Worm (Caenorhabditis elegans): ENCODE results near the gene F42F12.11.

DNA sequence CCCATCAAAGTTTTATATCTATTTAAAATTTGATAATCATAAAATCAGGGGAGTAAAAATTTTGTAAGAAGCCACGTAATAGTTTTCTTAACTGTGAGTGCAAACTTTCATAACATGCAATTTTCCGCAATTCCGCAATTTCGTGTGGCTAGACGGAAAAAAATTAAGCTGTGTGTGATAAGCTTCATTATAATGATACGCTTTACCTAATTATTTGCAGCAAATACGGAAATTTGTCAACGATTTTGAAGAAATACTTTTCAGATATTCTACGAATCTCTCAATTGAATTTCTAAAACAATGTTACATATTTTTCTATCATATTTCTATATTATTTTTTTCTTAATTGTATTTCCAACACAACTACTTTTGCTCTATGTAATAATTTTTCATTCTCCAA is 15.0 kb upstream of the F42F12.11 start, which contains the start of gene srd-46:
- TF ChIP-seq saeg-2 (GFP tag; IDR thresholded peaks at IDR 0.05) = no peak
- no peak for TF ChIP-seq attf-4 (tag; optimal IDR thresholded peaks at IDR 0.05)
- no peak for TF ChIP-seq daf-19 (GFP tag; conservative IDR thresholded peaks at IDR 0.05)
- TF ChIP-seq ceh-20 (GFP tag; IDR thresholded peaks at IDR 0.05) = no peak
- TF ChIP-seq ZK337.2 (GFP tag; IDR thresholded peaks at IDR 0.05) = no peak
- no peak for TF ChIP-seq nhr-42 (GFP tag; IDR thresholded peaks at IDR 0.05)
- TF ChIP-seq ama-1 (optimal IDR thresholded peaks at IDR 0.05) = no peak
- TF ChIP-seq nhr-102 (tag; optimal IDR thresholded peaks at IDR 0.05) = no peak
- TF ChIP-seq fos-1 (tag; optimal IDR thresholded peaks at IDR 0.05) = no peak
- no peak for TF ChIP-seq zag-1 (tag; optimal IDR thresholded peaks at IDR 0.05)
- no peak for TF ChIP-seq daf-16 (GFP tag; optimal IDR thresholded peaks at IDR 0.05)
- no peak for TF ChIP-seq daf-16 (tag; optimal IDR thresholded peaks at IDR 0.05)
- no peak for TF ChIP-seq unc-62 (GFP tag; optimal IDR thresholded peaks at IDR 0.05 in 1 of 2)
- TF ChIP-seq unc-62 (tag; optimal IDR thresholded peaks at IDR 0.05) = no peak

Measured in whole organism, L4 larva.